Fruit fly (Drosophila melanogaster) whole organism, embryonic: ENCODE results near the gene CG15356.

Source experiments
- ATbp ChIP-seq: fragments of 200-800 bp; sonication (Bioruptor generic); optimal IDR thresholded peaks from 2 replicates; lab custom pipeline; 2017; ENCODE audit warnings: missing biosample characterization, mild to moderate bottlenecking, missing genetic modification characterization, missing genetic modification reagents
- Bdp1 ChIP-seq: fragments of 200-800 bp; sonication (Bioruptor generic); optimal IDR thresholded peaks from 3 replicates; lab custom pipeline; 2016; ENCODE audit warnings: missing biosample characterization, missing genetic modification characterization
- CG10209 ChIP-seq: fragments of 200-800 bp; sonication (Bioruptor generic); optimal IDR thresholded peaks from 3 replicates; lab custom pipeline; 2017; ENCODE audit warnings: missing biosample characterization, mild to moderate bottlenecking, missing genetic modification characterization, missing genetic modification reagents
- CG10267 ChIP-seq: fragments of 200-800 bp; sonication (Bioruptor generic); optimal IDR thresholded peaks from 2 replicates; lab custom pipeline; 2018; ENCODE audit warnings: missing biosample characterization, mild to moderate bottlenecking, missing genetic modification characterization, moderate library complexity
- CG11093 ChIP-seq: fragments of 200-800 bp; sonication (Bioruptor generic); IDR thresholded peaks from 3 replicates; pipeline ENCODE4 v1.3.6; 2022; ENCODE audit warnings: missing biosample characterization, missing genetic modification characterization
- CG1603 ChIP-seq: fragments of 200-800 bp; sonication (Bioruptor generic); optimal IDR thresholded peaks from 2 replicates; lab custom pipeline; 2019; ENCODE audit warnings: missing biosample characterization, mild to moderate bottlenecking, missing genetic modification characterization, moderate library complexity
- CG1647 ChIP-seq: fragments of 200-800 bp; sonication (Bioruptor generic); optimal IDR thresholded peaks from 3 replicates; lab custom pipeline; 2016; ENCODE audit warnings: missing biosample characterization, missing genetic modification characterization
- CG18599 ChIP-seq: fragments of 200-800 bp; sonication (Bioruptor generic); optimal IDR thresholded peaks from 3 replicates; lab custom pipeline; 2017; ENCODE audit warnings: missing biosample characterization, missing genetic modification characterization, mild to moderate bottlenecking, moderate library complexity, missing genetic modification reagents
- CG18619 ChIP-seq: fragments of 200-800 bp; sonication (Bioruptor generic); optimal IDR thresholded peaks from 3 replicates; lab custom pipeline; 2017; ENCODE audit warnings: missing biosample characterization, mild to moderate bottlenecking, missing genetic modification characterization
- CG30431 ChIP-seq: fragments of 200-800 bp; sonication (Bioruptor generic); optimal IDR thresholded peaks from 2 replicates; lab custom pipeline; 2017; ENCODE audit warnings: missing biosample characterization, missing genetic modification characterization
- CG31441 ChIP-seq: fragments of 200-800 bp; sonication (Bioruptor generic); IDR thresholded peaks from 2 replicates; pipeline ENCODE4 v1.3.6; 2022; ENCODE audit warnings: missing biosample characterization, missing genetic modification characterization
- CG3281 ChIP-seq: fragments of 200-800 bp; sonication (Bioruptor generic); optimal IDR thresholded peaks from 3 replicates; lab custom pipeline; 2017; ENCODE audit warnings: missing biosample characterization, mild to moderate bottlenecking, missing genetic modification characterization
- CG4282 ChIP-seq: fragments of 200-800 bp; sonication (Bioruptor generic); optimal IDR thresholded peaks from 2 replicates; lab custom pipeline; 2016; ENCODE audit warnings: missing biosample characterization, missing genetic modification characterization
- CG7745 ChIP-seq: fragments of 200-800 bp; sonication (Bioruptor generic); optimal IDR thresholded peaks from 2 replicates; lab custom pipeline; 2018; ENCODE audit warnings: missing biosample characterization, mild to moderate bottlenecking, missing genetic modification characterization, moderate library complexity
- CG7786 ChIP-seq: fragments of 200-800 bp; sonication (Bioruptor generic); optimal IDR thresholded peaks from 2 replicates; lab custom pipeline; 2016; ENCODE audit warnings: missing biosample characterization, missing genetic modification characterization
- CG8290 ChIP-seq, 3 experiments: fragments of 200-800 bp; sonication (Bioruptor generic); optimal IDR thresholded peaks; 2 replicates each; lab custom pipeline; 2016 to 2019; ENCODE audit warnings: missing biosample characterization in 3 of 3, missing genetic modification characterization in 3 of 3, mild to moderate bottlenecking in 2 of 3, moderate library complexity in 1 of 3
- CG8388 ChIP-seq: fragments of 200-800 bp; sonication (Bioruptor generic); optimal IDR thresholded peaks from 2 replicates; lab custom pipeline; 2019; ENCODE audit warnings: missing biosample characterization, mild to moderate bottlenecking, missing genetic modification characterization, moderate library complexity
- CG9437 ChIP-seq: fragments of 200-800 bp; sonication (Bioruptor generic); optimal IDR thresholded peaks from 2 replicates; lab custom pipeline; 2018; ENCODE audit warnings: missing biosample characterization, mild to moderate bottlenecking, missing genetic modification characterization
- CG9876 ChIP-seq: fragments of 200-800 bp; sonication (Bioruptor generic); optimal IDR thresholded peaks from 2 replicates; lab custom pipeline; 2016; ENCODE audit warnings: missing biosample characterization, missing genetic modification characterization
- D19A ChIP-seq: fragments of 200-800 bp; optimal IDR thresholded peaks from 3 replicates; lab custom pipeline; 2019; ENCODE audit warnings: missing biosample characterization, mild to moderate bottlenecking, missing genetic modification characterization, moderate library complexity
- Doc2 ChIP-seq: fragments of 200-800 bp; sonication (Bioruptor generic); IDR thresholded peaks from 2 replicates; pipeline ENCODE4 v1.3.6; 2022; ENCODE audit warnings: missing biosample characterization, missing genetic modification characterization
- E2f1 ChIP-seq: fragments of 200-800 bp; sonication (Bioruptor generic); IDR thresholded peaks from 2 replicates; pipeline ENCODE4 v1.3.6; 2022; ENCODE audit warnings: missing biosample characterization, missing genetic modification characterization
- H2.0 ChIP-seq: fragments of 200-800 bp; sonication (Bioruptor generic); IDR thresholded peaks from 2 replicates; pipeline ENCODE4 v1.3.6; 2022; ENCODE audit warnings: missing biosample characterization, missing genetic modification characterization
- HLH54F ChIP-seq: fragments of 200-800 bp; sonication (Bioruptor generic); optimal IDR thresholded peaks from 3 replicates; lab custom pipeline; 2016; ENCODE audit warnings: missing biosample characterization, missing genetic modification characterization
- Hr39 ChIP-seq: fragments of >200 bp; optimal IDR thresholded peaks from 2 replicates; lab custom pipeline; 2017
- Kr ChIP-seq: fragments of 200-800 bp; sonication (Bioruptor generic); optimal IDR thresholded peaks from 2 replicates; lab custom pipeline; 2017; ENCODE audit warnings: missing biosample characterization, mild to moderate bottlenecking, missing genetic modification characterization
- Lhr ChIP-seq: fragments of 200-800 bp; sonication (Bioruptor generic); optimal IDR thresholded peaks from 3 replicates; lab custom pipeline; 2017; ENCODE audit warnings: mild to moderate bottlenecking, missing biosample characterization, missing genetic modification reagents, missing genetic modification characterization
- MESR4 ChIP-seq: fragments of 200-800 bp; sonication (Bioruptor generic); optimal IDR thresholded peaks from 2 replicates; lab custom pipeline; 2018; ENCODE audit warnings: missing biosample characterization, mild to moderate bottlenecking, missing genetic modification characterization, moderate library complexity
- Nf-YA ChIP-seq: fragments of 200-800 bp; sonication (Bioruptor generic); IDR thresholded peaks from 2 replicates; pipeline ENCODE4 v1.3.6; 2022; ENCODE audit warnings: missing biosample characterization, missing genetic modification characterization
- Oaz ChIP-seq: fragments of 200-800 bp; sonication (Bioruptor generic); IDR thresholded peaks from 2 replicates; pipeline ENCODE4 v1.3.6; 2022; ENCODE audit warnings: missing biosample characterization, missing genetic modification characterization
- caup ChIP-seq: fragments of 200-800 bp; sonication (Bioruptor generic); optimal IDR thresholded peaks from 3 replicates; lab custom pipeline; 2017; ENCODE audit warnings: missing biosample characterization, mild to moderate bottlenecking, missing genetic modification characterization, moderate library complexity; ENCODE audit not compliant: severe bottlenecking
- cwo ChIP-seq: fragments of 200-800 bp; sonication (Bioruptor generic); optimal IDR thresholded peaks from 3 replicates; lab custom pipeline; 2017; ENCODE audit warnings: missing biosample characterization, missing genetic modification characterization, mild to moderate bottlenecking, moderate library complexity, missing genetic modification reagents
- emc ChIP-seq: fragments of 200-800 bp; sonication (Bioruptor generic); optimal IDR thresholded peaks from 2 replicates; lab custom pipeline; 2016; ENCODE audit warnings: missing biosample characterization, missing genetic modification characterization
- fd3F ChIP-seq: fragments of 200-800 bp; sonication (Bioruptor generic); optimal IDR thresholded peaks from 2 replicates; lab custom pipeline; 2018; ENCODE audit warnings: missing biosample characterization, mild to moderate bottlenecking, missing genetic modification characterization, moderate library complexity
- gro ChIP-seq: fragments of 200-800 bp; sonication (Bioruptor generic); optimal IDR thresholded peaks from 2 replicates; lab custom pipeline; 2016; ENCODE audit warnings: missing biosample characterization, missing genetic modification characterization
- nau ChIP-seq: fragments of 200-800 bp; sonication (Bioruptor generic); optimal IDR thresholded peaks from 3 replicates; lab custom pipeline; 2017; ENCODE audit warnings: missing biosample characterization, mild to moderate bottlenecking, missing genetic modification characterization, missing genetic modification reagents
- nom ChIP-seq: fragments of 200-800 bp; sonication (Bioruptor generic); optimal IDR thresholded peaks from 2 replicates; lab custom pipeline; 2017; ENCODE audit warnings: missing biosample characterization, missing genetic modification characterization, mild to moderate bottlenecking, moderate library complexity, missing genetic modification reagents
- pan ChIP-seq, 4 experiments: fragments of >200 bp in 3 of 4; fragments of 200-800 bp in 1 of 4; sonication (Bioruptor generic) in 1 of 4; optimal IDR thresholded peaks in 3 of 4; IDR thresholded peaks in 1 of 4; 2 replicates each; pipeline versions ENCODE4 v1.3.6 to Lab custom; 2017 to 2022; ENCODE audit warnings: missing biosample characterization in 2 of 4, missing genetic modification characterization in 2 of 4, mixed read lengths in 1 of 4
- peb ChIP-seq: fragments of 200-800 bp; sonication (Bioruptor generic); IDR thresholded peaks from 2 replicates; pipeline ENCODE4 v1.3.6; 2022; ENCODE audit warnings: missing biosample characterization, missing genetic modification characterization
- pho ChIP-seq: fragments of 200-800 bp; sonication (Bioruptor generic); optimal IDR thresholded peaks from 2 replicates; lab custom pipeline; 2016; ENCODE audit warnings: missing biosample characterization, missing genetic modification characterization
- pnt ChIP-seq: fragments of 200-800 bp; sonication (Bioruptor generic); optimal IDR thresholded peaks from 3 replicates; lab custom pipeline; 2016; ENCODE audit warnings: missing biosample characterization, missing genetic modification characterization
- row ChIP-seq: fragments of 200-800 bp; sonication (Bioruptor generic); IDR thresholded peaks from 3 replicates; pipeline ENCODE4 v1.3.6; 2022; ENCODE audit warnings: missing biosample characterization, missing genetic modification characterization
- sens-2 ChIP-seq: fragments of 200-800 bp; sonication (Bioruptor generic); IDR thresholded peaks from 2 replicates; pipeline ENCODE4 v1.3.6; 2022; ENCODE audit warnings: missing biosample characterization, missing genetic modification characterization
- seq ChIP-seq: fragments of 200-800 bp; sonication (Bioruptor generic); IDR thresholded peaks from 2 replicates; pipeline ENCODE4 v1.3.6; 2022; ENCODE audit warnings: missing biosample characterization, missing genetic modification characterization
- shn ChIP-seq: fragments of 200-800 bp; sonication (Bioruptor generic); optimal IDR thresholded peaks from 3 replicates; lab custom pipeline; 2016; ENCODE audit warnings: missing biosample characterization, missing genetic modification characterization
- vfl ChIP-seq: fragments of 200-800 bp; sonication (Bioruptor generic); optimal IDR thresholded peaks from 2 replicates; lab custom pipeline; 2016; ENCODE audit warnings: missing biosample characterization, missing genetic modification characterization
- zfh2 ChIP-seq: fragments of 200-800 bp; sonication (Bioruptor generic); optimal IDR thresholded peaks from 2 replicates; lab custom pipeline; 2016; ENCODE audit warnings: missing biosample characterization, missing genetic modification characterization

The CG15356 gene

dm6 chr2L:1986343-1987280 is 6.1 kb upstream of the CG15356 start (continued):
- TF ChIP-seq CG1603 (tag; lab: Kevin White, UChicago) (peak; percentile 14), CG10267 (tag; lab: Kevin White, UChicago) (peak; percentile 4), row (GFP tag; lab: Robert Waterston, UW) (peak; percentile 73), nau (no peak), zfh2 (GFP tag; lab: Kevin White, UChicago) (peak; percentile 77), CG18619 (GFP tag; lab: Kevin White, UChicago) (peak; percentile 66), H2.0 (GFP tag; lab: Robert Waterston, UW) (peak; percentile 58), CG11093 (GFP tag; lab: Robert Waterston, UW) (no peak), CG31441 (GFP tag; lab: Robert Waterston, UW) (0 out of 2 replicates have a peak, but pooled peaks have one; percentile 44), caup (GFP tag; lab: Kevin White, UChicago) (peak; percentile 67), Oaz (GFP tag; lab: Robert Waterston, UW) (peak; percentile 14; the same call in 1 of the 2 replicates), Lhr (no peak), Nf-YA (GFP tag; lab: Robert Waterston, UW) (no peak), seq (GFP tag; lab: Robert Waterston, UW) (0 out of 2 replicates have a peak, but pooled peaks have one; percentile 30), MESR4 (GFP tag; lab: Kevin White, UChicago) (no peak), Hr39 (lab: Kevin White, UChicago) (no peak), CG7786 (GFP tag; lab: Kevin White, UChicago) (peak; percentile 28), CG8388 (GFP tag; lab: Kevin White, UChicago) (no peak), CG10209 (GFP tag; lab: Kevin White, UChicago) (peak; percentile 38), cwo (GFP tag; lab: Kevin White, UChicago) (peak; percentile 95), pan (optimal IDR thresholded peaks at IDR 0.05; lab: Kevin White, UChicago) (no peak), pan (GFP tag; optimal IDR thresholded peaks at IDR 0.05 in 1 of 2, IDR thresholded peaks at IDR 0.05 in 1 of 2) (peak in 1 of 2 experiments; percentile 65), pnt (no peak), sens-2 (GFP tag; lab: Robert Waterston, UW) (no peak; the same call in 1 of the 2 replicates), HLH54F (GFP tag; lab: Kevin White, UChicago) (peak; percentile 37), D19A (peak; percentile 42), CG9876 (GFP tag; lab: Kevin White, UChicago) (peak; percentile 3), emc (GFP tag; lab: Kevin White, UChicago) (peak; percentile 4), CG30431 (GFP tag; lab: Kevin White, UChicago) (peak; percentile 13), fd3F (GFP tag; lab: Kevin White, UChicago) (peak; percentile 31), vfl (GFP tag; lab: Kevin White, UChicago) (peak; percentile 7), gro (GFP tag; lab: Kevin White, UChicago) (peak; percentile 62), CG8290 (GFP tag; optimal IDR thresholded peaks at IDR 0.05; lab: Kevin White, UChicago) (no peak), CG8290 (tag; optimal IDR thresholded peaks at IDR 0.05; lab: Kevin White, UChicago) (peak in 1 of 2 experiments; percentile 73), E2f1 (GFP tag; lab: Robert Waterston, UW) (peak; percentile 23; the same call in 1 of the 2 replicates), CG18599 (GFP tag; lab: Kevin White, UChicago) (peak; percentile 63), CG9437 (peak; percentile 28), ATbp (GFP tag; lab: Kevin White, UChicago) (peak; percentile 2), CG1647 (GFP tag; lab: Kevin White, UChicago) (peak; percentile 56), pho (peak; percentile 48), Bdp1 (GFP tag; lab: Kevin White, UChicago) (peak; percentile 4), shn (peak; percentile 6), peb (GFP tag; lab: Robert Waterston, UW) (no peak; the same call in 1 of the 2 replicates), CG3281 (GFP tag; lab: Kevin White, UChicago) (peak; percentile 67), Doc2 (GFP tag; lab: Robert Waterston, UW) (no peak), CG7745 (tag; lab: Kevin White, UChicago) (no peak), Kr (GFP tag; lab: Kevin White, UChicago) (no peak), CG4282 (GFP tag; lab: Kevin White, UChicago) (no peak), nom (GFP tag; lab: Kevin White, UChicago) (no peak)
